Worm (Caenorhabditis elegans) whole organism, midembryonic: Measurements from ENCODE around the gene lips-13.

Source experiments
- flt-1 ChIP-seq: fragments of 200-800 bp; sonication (Bioruptor generic); IDR thresholded peaks from 2 replicates; pipeline ENCODE4 v1.3.6; 2022; ENCODE audit warnings: missing genetic modification characterization, missing compliant biosample characterization
- med-1 ChIP-seq: sonication (generic microtip); optimal IDR thresholded peaks from 2 replicates; lab custom pipeline; 2017; ENCODE audit warnings: missing genetic modification characterization, mild to moderate bottlenecking, missing compliant biosample characterization, antibody characterized with exemption, missing genetic modification reagents; ENCODE audit not compliant: insufficient read depth
- ref-1 ChIP-seq: fragments of 200-800 bp; sonication (Bioruptor generic); conservative IDR thresholded peaks from 2 replicates; pipeline ENCODE4 v1.3.6; 2022; ENCODE audit warnings: missing genetic modification reagents, missing genetic modification characterization, missing compliant biosample characterization
- ztf-23 ChIP-seq: fragments of 200-800 bp; sonication (Bioruptor generic); IDR thresholded peaks from 2 replicates; pipeline ENCODE4 v1.3.6; 2022; ENCODE audit warnings: missing genetic modification reagents, missing genetic modification characterization, missing compliant biosample characterization
- ztf-29 ChIP-seq: fragments of 200-800 bp; sonication (Bioruptor generic); IDR thresholded peaks from 2 replicates; pipeline ENCODE4 v1.3.6; 2022; ENCODE audit warnings: missing genetic modification reagents, missing genetic modification characterization, missing compliant biosample characterization

- no peak for TF ChIP-seq ref-1 (GFP tag; lab: Robert Waterston, UW)
- TF ChIP-seq ztf-29: no peak
- TF ChIP-seq ztf-23 (GFP tag; lab: Robert Waterston, UW): no peak
- TF ChIP-seq med-1 (GFP tag; lab: Kevin White, UChicago): no peak
- TF ChIP-seq flt-1 (GFP tag; lab: Robert Waterston, UW): no peak
Observed at ce11 chrII:1091706-1092105, 26.1 kb downstream of the lips-13 start, which contains the start of gene snf-3.
